Worm (Caenorhabditis elegans): ENCODE results near the gene clec-199.

The clec-199 gene

ce11 chrIV:17407491-17407890, 55.8 kb downstream of the clec-199 start, which contains the start of gene T02D1.9:
Gene T02D1.9, minus strand, starts transcription at chrIV:17407591.
- TF ChIP-seq sma-3 (GFP tag; optimal IDR thresholded peaks at IDR 0.05) (no peak), nhr-77 (tag; optimal IDR thresholded peaks at IDR 0.05) (no peak), sem-4 (tag; optimal IDR thresholded peaks at IDR 0.05) (no peak), unc-39 (tag; optimal IDR thresholded peaks at IDR 0.05) (no peak), crh-2 (tag; optimal IDR thresholded peaks at IDR 0.05) (no peak), fos-1 (tag; optimal IDR thresholded peaks at IDR 0.05) (no peak), nhr-10 (tag; optimal IDR thresholded peaks at IDR 0.05) (no peak), nhr-6 (tag; optimal IDR thresholded peaks at IDR 0.05) (no peak), nhr-23 (tag; optimal IDR thresholded peaks at IDR 0.05) (no peak), lin-13 (GFP tag; optimal IDR thresholded peaks at IDR 0.05) (no peak), lsy-2 (tag; optimal IDR thresholded peaks at IDR 0.05) (no peak), R02D3.7 (tag; optimal IDR thresholded peaks at IDR 0.05) (no peak), ceh-16 (tag; optimal IDR thresholded peaks at IDR 0.05) (no peak)
